Worm (Caenorhabditis elegans): ENCODE measurements around the gene F10E9.2.

ce11 chrIII:8303440-8303839 lies 9.1 kb upstream of the F10E9.2 start:
- TF ChIP-seq sdz-12 (GFP tag; optimal IDR thresholded peaks at IDR 0.05) (no peak), unc-62 (GFP tag; optimal IDR thresholded peaks at IDR 0.05 in 1 of 2) (no peak), unc-62 (tag; optimal IDR thresholded peaks at IDR 0.05) (no peak), hlh-30 (tag; optimal IDR thresholded peaks at IDR 0.05; ENCODE audit: insufficient read depth) (no peak), ztf-11 (tag; optimal IDR thresholded peaks at IDR 0.05) (no peak), ZK546.5 (tag; optimal IDR thresholded peaks at IDR 0.05) (no peak), ces-1 (GFP tag; optimal IDR thresholded peaks at IDR 0.05) (no peak), dve-1 (tag; optimal IDR thresholded peaks at IDR 0.05; ENCODE audit: insufficient read depth) (no peak), pha-4 (GFP tag; IDR thresholded peaks at IDR 0.05) (no peak), pha-4 (tag; optimal IDR thresholded peaks at IDR 0.05) (no peak)

Measured in whole organism, L4 larva.